Fruit fly (Drosophila melanogaster) whole organism, embryonic: ENCODE results near the gene ph-p.

ENCODE experiments used
- Abd-B ChIP-seq: fragments of 200-800 bp; sonication (Bioruptor generic); optimal IDR thresholded peaks from 2 replicates; lab custom pipeline; 2018; ENCODE audit warnings: missing biosample characterization, mild to moderate bottlenecking, missing genetic modification characterization, moderate library complexity
- Ada2b ChIP-seq: fragments of 200-800 bp; sonication (Bioruptor generic); IDR thresholded peaks from 2 replicates; pipeline ENCODE4 v1.3.6; 2022; ENCODE audit warnings: missing biosample characterization, missing genetic modification characterization
- Atf3 ChIP-seq: fragments of 200-800 bp; sonication (Bioruptor generic); optimal IDR thresholded peaks from 3 replicates; lab custom pipeline; 2016; ENCODE audit warnings: missing biosample characterization, missing genetic modification characterization
- Atf6 ChIP-seq: fragments of 200-800 bp; sonication (Bioruptor generic); IDR thresholded peaks from 2 replicates; pipeline ENCODE4 v1.3.6; 2022; ENCODE audit warnings: missing biosample characterization, missing genetic modification characterization
- CG11247 ChIP-seq: fragments of 200-800 bp; sonication (Bioruptor generic); IDR thresholded peaks from 2 replicates; pipeline ENCODE4 v1.3.6; 2022; ENCODE audit warnings: missing biosample characterization, missing genetic modification characterization
- CG12104 ChIP-seq: fragments of 200-800 bp; sonication (Bioruptor generic); optimal IDR thresholded peaks from 3 replicates; lab custom pipeline; 2016; ENCODE audit warnings: missing biosample characterization, missing genetic modification characterization
- CG12299 ChIP-seq: fragments of 200-800 bp; sonication (Bioruptor generic); optimal IDR thresholded peaks from 2 replicates; lab custom pipeline; 2018; ENCODE audit warnings: missing biosample characterization, mild to moderate bottlenecking, missing genetic modification characterization
- CG15696 ChIP-seq: fragments of 200-800 bp; sonication (Bioruptor generic); optimal IDR thresholded peaks from 2 replicates; lab custom pipeline; 2019; ENCODE audit warnings: missing biosample characterization, mild to moderate bottlenecking, missing genetic modification characterization, moderate library complexity
- CG17186 ChIP-seq: fragments of 200-800 bp; sonication (Bioruptor generic); optimal IDR thresholded peaks from 3 replicates; lab custom pipeline; 2017; ENCODE audit warnings: missing biosample characterization, missing genetic modification reagents, missing genetic modification characterization
- CG17328 ChIP-seq: fragments of 200-800 bp; sonication (Bioruptor generic); IDR thresholded peaks from 2 replicates; pipeline ENCODE4 v1.3.6; 2022; ENCODE audit warnings: missing biosample characterization, missing genetic modification characterization
- CG17385 ChIP-seq: fragments of 200-800 bp; sonication (Bioruptor generic); optimal IDR thresholded peaks from 3 replicates; lab custom pipeline; 2018; ENCODE audit warnings: missing biosample characterization, mild to moderate bottlenecking, missing genetic modification characterization
- CG2199 ChIP-seq: fragments of 200-800 bp; sonication (Bioruptor generic); IDR thresholded peaks from 3 replicates; pipeline ENCODE4 v1.3.6; 2022; ENCODE audit warnings: missing biosample characterization, missing genetic modification characterization
- CG33557 ChIP-seq: fragments of 200-800 bp; sonication (Bioruptor generic); optimal IDR thresholded peaks from 2 replicates; lab custom pipeline; 2019; ENCODE audit warnings: missing biosample characterization, mild to moderate bottlenecking, missing genetic modification characterization, moderate library complexity
- CG4328 ChIP-seq: fragments of 200-800 bp; sonication (Bioruptor generic); optimal IDR thresholded peaks from 3 replicates; lab custom pipeline; 2017; ENCODE audit warnings: missing biosample characterization, missing genetic modification reagents, missing genetic modification characterization
- CG8089 ChIP-seq: fragments of 200-800 bp; sonication (Bioruptor generic); optimal IDR thresholded peaks from 3 replicates; lab custom pipeline; 2016; ENCODE audit warnings: missing biosample characterization, missing genetic modification characterization
- Chrac-16 ChIP-seq: fragments of 200-800 bp; sonication (Bioruptor generic); optimal IDR thresholded peaks from 3 replicates; lab custom pipeline; 2016; ENCODE audit warnings: missing biosample characterization, missing genetic modification characterization
- CoRest ChIP-seq: fragments of 200-800 bp; sonication (Bioruptor generic); optimal IDR thresholded peaks from 3 replicates; lab custom pipeline; 2018; ENCODE audit warnings: missing biosample characterization, mild to moderate bottlenecking, missing genetic modification characterization, moderate library complexity
- D19A ChIP-seq: fragments of 200-800 bp; optimal IDR thresholded peaks from 3 replicates; lab custom pipeline; 2019; ENCODE audit warnings: missing biosample characterization, mild to moderate bottlenecking, missing genetic modification characterization, moderate library complexity
- D19B ChIP-seq: fragments of 200-800 bp; sonication (Bioruptor generic); optimal IDR thresholded peaks from 2 replicates; lab custom pipeline; 2017; ENCODE audit warnings: missing biosample characterization, mild to moderate bottlenecking, missing genetic modification characterization
- Dp ChIP-seq: fragments of 200-800 bp; sonication (Bioruptor generic); optimal IDR thresholded peaks from 2 replicates; lab custom pipeline; 2018; ENCODE audit warnings: missing biosample characterization, mild to moderate bottlenecking, missing genetic modification characterization, moderate library complexity
- Dref ChIP-seq: fragments of 200-800 bp; sonication (Bioruptor generic); IDR thresholded peaks from 2 replicates; pipeline ENCODE4 v1.3.6; 2022; ENCODE audit warnings: missing biosample characterization, missing genetic modification characterization
- E2f2 ChIP-seq: fragments of 200-800 bp; sonication (Bioruptor generic); IDR thresholded peaks from 2 replicates; pipeline ENCODE4 v1.3.6; 2022; ENCODE audit warnings: missing biosample characterization, missing genetic modification characterization
- H15 ChIP-seq: fragments of 200-800 bp; sonication (Bioruptor generic); IDR thresholded peaks from 3 replicates; pipeline ENCODE4 v1.3.6; 2022; ENCODE audit warnings: missing biosample characterization, missing genetic modification characterization
- Hey ChIP-seq: fragments of 200-800 bp; sonication (Bioruptor generic); optimal IDR thresholded peaks from 3 replicates; lab custom pipeline; 2018; ENCODE audit warnings: missing biosample characterization, mild to moderate bottlenecking, missing genetic modification characterization
- Hr78 ChIP-seq, 2 experiments: fragments of 200-800 bp in 1 of 2; fragments of >200 bp in 1 of 2; sonication (Bioruptor generic) in 1 of 2; optimal IDR thresholded peaks; 2 replicates each; lab custom pipeline; 2017 to 2019; ENCODE audit warnings: missing biosample characterization in 2 of 2, missing genetic modification characterization in 2 of 2, mild to moderate bottlenecking in 1 of 2, moderate library complexity in 1 of 2
- MTF-1 ChIP-seq: fragments of 200-800 bp; sonication (Bioruptor generic); optimal IDR thresholded peaks from 2 replicates; lab custom pipeline; 2018; ENCODE audit warnings: missing biosample characterization, mild to moderate bottlenecking, missing genetic modification characterization, borderline replicate concordance
- Mrtf ChIP-seq: fragments of 200-800 bp; sonication (Bioruptor generic); IDR thresholded peaks from 3 replicates; pipeline ENCODE4 v1.3.6; 2022; ENCODE audit warnings: missing biosample characterization, missing genetic modification characterization
- Pdp1 ChIP-seq, 2 experiments: fragments of 200-800 bp; sonication (Bioruptor generic); optimal IDR thresholded peaks; 3 replicates each; lab custom pipeline; 2016; ENCODE audit warnings: missing biosample characterization in 2 of 2, missing genetic modification characterization in 2 of 2, mild to moderate bottlenecking in 1 of 2, moderate library complexity in 1 of 2
- Poxn ChIP-seq: fragments of 200-800 bp; sonication (Bioruptor generic); IDR thresholded peaks from 2 replicates; pipeline ENCODE4 v1.3.6; 2022; ENCODE audit warnings: missing biosample characterization, missing genetic modification characterization
- Rfx ChIP-seq: fragments of 200-800 bp; sonication (Bioruptor generic); IDR thresholded peaks from 2 replicates; pipeline ENCODE4 v1.3.6; 2022; ENCODE audit warnings: missing biosample characterization, missing genetic modification characterization
- Sox102F ChIP-seq: fragments of 200-800 bp; sonication (Bioruptor generic); optimal IDR thresholded peaks from 2 replicates; lab custom pipeline; 2018; ENCODE audit warnings: missing biosample characterization, mild to moderate bottlenecking, missing genetic modification characterization, moderate library complexity
- Ssrp ChIP-seq: fragments of 200-800 bp; sonication (Bioruptor generic); optimal IDR thresholded peaks from 2 replicates; lab custom pipeline; 2018; ENCODE audit warnings: missing biosample characterization, mild to moderate bottlenecking, missing genetic modification characterization, moderate library complexity
- Taf1 ChIP-seq: fragments of 200-800 bp; sonication (Bioruptor generic); IDR thresholded peaks from 2 replicates; pipeline ENCODE4 v1.3.6; 2022; ENCODE audit warnings: missing biosample characterization, missing genetic modification characterization
- Usf ChIP-seq: fragments of 200-800 bp; sonication (Bioruptor generic); optimal IDR thresholded peaks from 2 replicates; lab custom pipeline; 2017; ENCODE audit warnings: missing genotype, missing biosample characterization, missing genetic modification characterization
- ash1 ChIP-seq: fragments of 200-800 bp; sonication (Bioruptor generic); optimal IDR thresholded peaks from 2 replicates; lab custom pipeline; 2018; ENCODE audit warnings: missing biosample characterization, mild to moderate bottlenecking, missing genetic modification characterization
- bigmax ChIP-seq: fragments of 200-800 bp; sonication (Bioruptor generic); optimal IDR thresholded peaks from 2 replicates; lab custom pipeline; 2018; ENCODE audit warnings: missing biosample characterization, mild to moderate bottlenecking, missing genetic modification characterization
- chn ChIP-seq: fragments of 200-800 bp; sonication (Bioruptor generic); optimal IDR thresholded peaks from 2 replicates; lab custom pipeline; 2016; ENCODE audit warnings: missing biosample characterization, missing genetic modification characterization
- crol ChIP-seq: fragments of 200-800 bp; sonication (Bioruptor generic); IDR thresholded peaks from 2 replicates; pipeline ENCODE4 v1.3.6; 2022; ENCODE audit warnings: missing biosample characterization, missing genetic modification characterization
- emc ChIP-seq: fragments of 200-800 bp; sonication (Bioruptor generic); optimal IDR thresholded peaks from 2 replicates; lab custom pipeline; 2016; ENCODE audit warnings: missing biosample characterization, missing genetic modification characterization
- grau ChIP-seq: fragments of 200-800 bp; optimal IDR thresholded peaks from 3 replicates; lab custom pipeline; 2019; ENCODE audit warnings: missing biosample characterization, mild to moderate bottlenecking, missing genetic modification characterization, moderate library complexity
- h ChIP-seq: fragments of >200 bp; optimal IDR thresholded peaks from 2 replicates; lab custom pipeline; 2017
- ken ChIP-seq: fragments of 200-800 bp; sonication (Bioruptor generic); IDR thresholded peaks from 3 replicates; pipeline ENCODE4 v1.3.6; 2022; ENCODE audit warnings: missing biosample characterization, missing genetic modification characterization
- klu ChIP-seq: fragments of 200-800 bp; sonication (Bioruptor generic); IDR thresholded peaks from 2 replicates; pipeline ENCODE4 v1.3.6; 2022; ENCODE audit warnings: missing biosample characterization, missing genetic modification characterization
- lbe ChIP-seq: fragments of 200-800 bp; sonication (Bioruptor generic); optimal IDR thresholded peaks from 2 replicates; lab custom pipeline; 2016; ENCODE audit warnings: missing biosample characterization, mild to moderate bottlenecking, missing genetic modification characterization
- nau ChIP-seq: fragments of 200-800 bp; sonication (Bioruptor generic); optimal IDR thresholded peaks from 3 replicates; lab custom pipeline; 2017; ENCODE audit warnings: missing biosample characterization, mild to moderate bottlenecking, missing genetic modification characterization, missing genetic modification reagents
- sna ChIP-seq: fragments of 200-800 bp; sonication (Bioruptor generic); IDR thresholded peaks from 2 replicates; pipeline ENCODE4 v1.3.6; 2022; ENCODE audit warnings: missing biosample characterization, missing genetic modification characterization; ENCODE audit not compliant: partially characterized antibody
- ssp ChIP-seq: fragments of 200-800 bp; sonication (Bioruptor generic); IDR thresholded peaks from 2 replicates; pipeline ENCODE4 v1.3.6; 2022; ENCODE audit warnings: missing biosample characterization, missing genetic modification characterization
- stc ChIP-seq: fragments of 200-800 bp; sonication (Bioruptor generic); IDR thresholded peaks from 2 replicates; pipeline ENCODE4 v1.3.6; 2022; ENCODE audit warnings: missing biosample characterization, missing genetic modification characterization
- vfl ChIP-seq: fragments of 200-800 bp; sonication (Bioruptor generic); optimal IDR thresholded peaks from 2 replicates; lab custom pipeline; 2016; ENCODE audit warnings: missing biosample characterization, missing genetic modification characterization
- zen2 ChIP-seq: fragments of 200-800 bp; sonication (Bioruptor generic); IDR thresholded peaks from 3 replicates; pipeline ENCODE4 v1.3.6; 2022; ENCODE audit warnings: missing biosample characterization, missing genetic modification characterization; ENCODE audit not compliant: partially characterized antibody
- zfh1 ChIP-seq: fragments of 200-800 bp; sonication (Bioruptor generic); IDR thresholded peaks from 3 replicates; pipeline ENCODE4 v1.3.6; 2022; ENCODE audit warnings: missing biosample characterization, missing genetic modification characterization

Gene ph-p

DNA sequence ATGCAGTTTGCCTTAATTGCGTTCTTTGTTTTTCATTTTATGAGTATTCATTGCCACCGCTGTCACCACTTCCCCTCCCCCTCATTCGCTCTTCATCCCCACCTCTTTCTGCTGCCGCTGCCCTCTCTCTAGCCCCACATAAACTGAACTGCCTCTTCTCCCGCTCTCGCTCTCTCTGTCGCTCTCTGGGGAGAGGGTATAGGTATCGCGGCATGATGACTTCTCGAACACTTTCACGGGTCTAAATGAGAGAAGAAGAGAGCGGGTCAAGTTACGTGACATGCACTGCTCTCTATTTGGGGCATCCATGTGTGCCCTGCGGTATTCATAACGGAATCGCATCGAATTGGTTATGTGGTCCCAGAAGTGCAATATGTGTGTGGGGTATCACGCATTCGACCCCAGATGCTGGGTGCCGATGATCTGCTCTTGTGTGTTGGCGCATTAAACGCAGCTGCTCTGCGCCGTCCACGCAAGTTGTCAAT is 54.5 kb downstream of the ph-p start (continued):
- TF ChIP-seq Usf (GFP tag; lab: Kevin White, UChicago) (peak; percentile 48), ken (GFP tag; lab: Robert Waterston, UW) (peak; percentile 89), CG17385 (GFP tag; lab: Kevin White, UChicago) (peak; percentile 78), CG15696 (tag; lab: Kevin White, UChicago) (peak; percentile 23), Pdp1 (GFP tag; optimal IDR thresholded peaks at IDR 0.05; lab: Kevin White, UChicago) (peak; percentile 76 to 96), Dref (GFP tag; lab: Robert Waterston, UW) (no peak), CG4328 (GFP tag; lab: Kevin White, UChicago) (peak; percentile 8), CG12104 (peak; percentile 50), sna (GFP tag; lab: Robert Waterston, UW) (0 out of 2 replicates have a peak, but pooled peaks have one; percentile 45), Abd-B (GFP tag; lab: Kevin White, UChicago) (peak; percentile 77), CG8089 (GFP tag; lab: Kevin White, UChicago) (peak; percentile 85), E2f2 (GFP tag; lab: Robert Waterston, UW) (peak; percentile 68), vfl (GFP tag; lab: Kevin White, UChicago) (peak; percentile 17), klu (peak; percentile 63), bigmax (peak; percentile 59), Mrtf (peak; percentile 80; the same call in 2 of the 3 replicates), nau (GFP tag; lab: Kevin White, UChicago) (peak; percentile 93), chn (GFP tag; lab: Kevin White, UChicago) (peak; percentile 89), Atf6 (GFP tag; lab: Robert Waterston, UW) (peak; percentile 79), CG17186 (GFP tag; lab: Kevin White, UChicago) (peak; percentile 57), Rfx (GFP tag; lab: Robert Waterston, UW) (peak; percentile 83), H15 (GFP tag; lab: Robert Waterston, UW) (peak; percentile 87), Atf3 (GFP tag; lab: Kevin White, UChicago) (peak; percentile 88), MTF-1 (GFP tag; lab: Kevin White, UChicago) (peak; percentile 50), grau (peak; percentile 74), ash1 (GFP tag; lab: Kevin White, UChicago) (no peak), Ada2b (GFP tag; lab: Robert Waterston, UW) (peak; percentile 77), lbe (GFP tag; lab: Kevin White, UChicago) (peak; percentile 85), CG11247 (peak; percentile 70), stc (GFP tag; lab: Robert Waterston, UW) (peak; percentile 88), CG2199 (peak; percentile 45; the same call in 1 of the 3 replicates), CG17328 (GFP tag; lab: Robert Waterston, UW) (peak; percentile 87), D19A (tag; lab: Kevin White, UChicago) (peak; percentile 83), Chrac-16 (GFP tag; lab: Kevin White, UChicago) (peak; percentile 81), emc (GFP tag; lab: Kevin White, UChicago) (peak; percentile 29), Ssrp (tag; lab: Kevin White, UChicago) (peak; percentile 75), Poxn (peak; percentile 38; the same call in 1 of the 2 replicates), crol (GFP tag; lab: Robert Waterston, UW) (peak; percentile 98), D19B (GFP tag; lab: Kevin White, UChicago) (peak; percentile 97), zen2 (GFP tag; lab: Robert Waterston, UW) (peak; percentile 54; the same call in 1 of the 3 replicates), Hey (tag; lab: Kevin White, UChicago) (no peak), CG33557 (GFP tag; lab: Kevin White, UChicago) (peak; percentile 63), Hr78 (GFP tag; optimal IDR thresholded peaks at IDR 0.05; lab: Kevin White, UChicago) (peak in 1 of 2 experiments; percentile 98), CG12299 (tag; lab: Kevin White, UChicago) (peak; percentile 65), h (no peak), Dp (GFP tag; lab: Kevin White, UChicago) (no peak), Sox102F (GFP tag; lab: Kevin White, UChicago) (peak; percentile 87), zfh1 (GFP tag; lab: Robert Waterston, UW) (peak; percentile 88), Taf1 (GFP tag; lab: Robert Waterston, UW) (no peak), ssp (GFP tag; lab: Robert Waterston, UW) (peak; percentile 72), CoRest (tag; lab: Kevin White, UChicago) (peak; percentile 78)
